Fruit fly (Drosophila melanogaster): ENCODE results near the gene GATAd.
A peak's percentile ranks its signal among the peaks of the same experiment; 100 is the strongest.

Gene GATAd

dm6 chr2L:10362408-10363067 lies 29.0 kb downstream of the GATAd start, which contains the start of the genes Cand1 and pim (continued):
- TF ChIP-seq ems (GFP tag; optimal IDR thresholded peaks at IDR 0.05), result no peak
- no peak for TF ChIP-seq peb (GFP tag; IDR thresholded peaks at IDR 0.05)
- no peak for TF ChIP-seq Dip3 (GFP tag; optimal IDR thresholded peaks at IDR 0.05)
- TF ChIP-seq CG2129 (GFP tag; IDR thresholded peaks at IDR 0.05; ENCODE audit: partially characterized antibody), result 0 out of 2 replicates have a peak, but pooled peaks have one; percentile 16
- no peak for TF ChIP-seq dan (GFP tag; IDR thresholded peaks at IDR 0.05)
- no peak for TF ChIP-seq gcm2 (GFP tag; optimal IDR thresholded peaks at IDR 0.05)
- peak; percentile 35; the same call in 1 of the 2 replicates for TF ChIP-seq Rfx (GFP tag; IDR thresholded peaks at IDR 0.05)
- TF ChIP-seq maf-S (GFP tag; optimal IDR thresholded peaks at IDR 0.05), result no peak
- TF ChIP-seq CG6175 (GFP tag; IDR thresholded peaks at IDR 0.05), result no peak
- no peak for TF ChIP-seq Hmr (GFP tag; optimal IDR thresholded peaks at IDR 0.05)
- no peak for TF ChIP-seq bsh (GFP tag; optimal IDR thresholded peaks at IDR 0.05)
- no peak for TF ChIP-seq CG1233 (GFP tag; optimal IDR thresholded peaks at IDR 0.05)
- no peak for TF ChIP-seq CG4282 (GFP tag; optimal IDR thresholded peaks at IDR 0.05)
- TF ChIP-seq nau (GFP tag; optimal IDR thresholded peaks at IDR 0.05), result no peak
- TF ChIP-seq tio (GFP tag; optimal IDR thresholded peaks at IDR 0.05), result no peak
- no peak for TF ChIP-seq rib (GFP tag; IDR thresholded peaks at IDR 0.05)
- no peak for TF ChIP-seq CG12104 (GFP tag; optimal IDR thresholded peaks at IDR 0.05)
- no peak for TF ChIP-seq CG6689 (GFP tag; IDR thresholded peaks at IDR 0.05)
- no peak for TF ChIP-seq CG12299 (tag; optimal IDR thresholded peaks at IDR 0.05)
- TF ChIP-seq klu (GFP tag; IDR thresholded peaks at IDR 0.05), result no peak
- no peak for TF ChIP-seq crp (GFP tag; optimal IDR thresholded peaks at IDR 0.05)
- TF ChIP-seq Jarid2 (GFP tag; optimal IDR thresholded peaks at IDR 0.05), result no peak
- no peak for TF ChIP-seq CG18764 (GFP tag; optimal IDR thresholded peaks at IDR 0.05)
- TF ChIP-seq repo (GFP tag; optimal IDR thresholded peaks at IDR 0.05), result no peak
- TF ChIP-seq CG1832 (GFP tag; optimal IDR thresholded peaks at IDR 0.05), result no peak
- peak; percentile 54 for TF ChIP-seq CG10267 (tag; optimal IDR thresholded peaks at IDR 0.05)
- TF ChIP-seq CG1603 (tag; optimal IDR thresholded peaks at IDR 0.05), result peak; percentile 91
- TF ChIP-seq Opbp (GFP tag; IDR thresholded peaks at IDR 0.05; ENCODE audit: partially characterized antibody), result no peak; the same call in 2 of the 3 replicates
- TF ChIP-seq CG17829 (tag; optimal IDR thresholded peaks at IDR 0.05), result peak; percentile 69
- TF ChIP-seq CG6791 (GFP tag; IDR thresholded peaks at IDR 0.05; ENCODE audit: partially characterized antibody), result no peak
- no peak for TF ChIP-seq Meics (GFP tag; optimal IDR thresholded peaks at IDR 0.05)
- no peak for TF ChIP-seq tll (GFP tag; optimal IDR thresholded peaks at IDR 0.05)
- TF ChIP-seq CG6254 (GFP tag; optimal IDR thresholded peaks at IDR 0.05), result no peak
- no peak for TF ChIP-seq CG7928 (GFP tag; optimal IDR thresholded peaks at IDR 0.05)
- TF ChIP-seq Doc2 (GFP tag; IDR thresholded peaks at IDR 0.05), result no peak
- no peak for TF ChIP-seq gro (GFP tag; optimal IDR thresholded peaks at IDR 0.05)
- peak; percentile 54; the same call in 1 of the 3 replicates for TF ChIP-seq HLH4C (GFP tag; IDR thresholded peaks at IDR 0.05; ENCODE audit: partially characterized antibody)
- TF ChIP-seq CG12744 (GFP tag; optimal IDR thresholded peaks at IDR 0.05), result no peak
- no peak for TF ChIP-seq mirr (GFP tag; optimal IDR thresholded peaks at IDR 0.05)
- TF ChIP-seq al (GFP tag; IDR thresholded peaks at IDR 0.05), result no peak
- no peak for TF ChIP-seq CG15073 (GFP tag; optimal IDR thresholded peaks at IDR 0.05)
- no peak for TF ChIP-seq Max (GFP tag; optimal IDR thresholded peaks at IDR 0.05)
- TF ChIP-seq chif (GFP tag; optimal IDR thresholded peaks at IDR 0.05), result no peak
- no peak for TF ChIP-seq ham (GFP tag; IDR thresholded peaks at IDR 0.05)
- TF ChIP-seq dimm (GFP tag; IDR thresholded peaks at IDR 0.05), result no peak
- TF ChIP-seq gfzf (GFP tag; optimal IDR thresholded peaks at IDR 0.05), result peak; percentile 78
- TF ChIP-seq H15 (GFP tag; IDR thresholded peaks at IDR 0.05), result no peak
- no peak for TF ChIP-seq CG16863 (GFP tag; optimal IDR thresholded peaks at IDR 0.05)
- TF ChIP-seq Kr (GFP tag; optimal IDR thresholded peaks at IDR 0.05), result no peak
- peak; percentile 59 for TF ChIP-seq CG12391 (tag; optimal IDR thresholded peaks at IDR 0.05)

All from whole organism, embryonic.